Worm (Caenorhabditis elegans): ENCODE data around the gene gldi-8.

Gene gldi-8

ce11 chrIII:12548441-12548840 is 51.1 kb downstream of the gldi-8 start:
- TF ChIP-seq flt-1 (GFP tag; IDR thresholded peaks at IDR 0.05) = no peak
- no peak for TF ChIP-seq cog-1 (tag; optimal IDR thresholded peaks at IDR 0.05)
- TF ChIP-seq ref-1 (GFP tag; conservative IDR thresholded peaks at IDR 0.05) = no peak
- no peak for TF ChIP-seq ztf-23 (GFP tag; IDR thresholded peaks at IDR 0.05)
- TF ChIP-seq med-1 (GFP tag; optimal IDR thresholded peaks at IDR 0.05; ENCODE audit: insufficient read depth) = no peak
- TF ChIP-seq T22C8.4 (GFP tag; IDR thresholded peaks at IDR 0.05) = no peak
- TF ChIP-seq ztf-29 (GFP tag; IDR thresholded peaks at IDR 0.05) = no peak
